Worm (Caenorhabditis elegans): ENCODE data around the gene Y47D3B.12.

- TF ChIP-seq hmbx-1 (tag; optimal IDR thresholded peaks at IDR 0.05) (no peak), ama-1 (optimal IDR thresholded peaks at IDR 0.05) (no peak), aly-1 (tag; optimal IDR thresholded peaks at IDR 0.05) (no peak), ets-7 (tag; optimal IDR thresholded peaks at IDR 0.05) (no peak), scrt-1 (GFP tag; IDR thresholded peaks at IDR 0.05) (no peak), tbx-37 (GFP tag; conservative IDR thresholded peaks at IDR 0.05) (no peak), hnd-1 (tag; optimal IDR thresholded peaks at IDR 0.05) (no peak), F13C5.2 (tag; optimal IDR thresholded peaks at IDR 0.05) (no peak), sea-1 (GFP tag; conservative IDR thresholded peaks at IDR 0.05) (no peak), flt-1 (GFP tag; IDR thresholded peaks at IDR 0.05) (no peak), ceh-13 (GFP tag; optimal IDR thresholded peaks at IDR 0.05) (no peak), pes-1 (GFP tag; IDR thresholded peaks at IDR 0.05) (no peak)
These were observed 2.2 kb downstream of the Y47D3B.12 start, which contains the start of gene Y47D3B.4 for ce11 chrIII:11405049-11405448.

Data from whole organism, early embryonic.